Worm (Caenorhabditis elegans): ENCODE data around the gene dyf-11.

dyf-11 gene

ce11 chrX:772184-772583, 8.6 kb downstream of the dyf-11 start, which contains the start of gene T04G9.4:
Gene T04G9.4 (plus strand): TSS chrX:772476.
- TF ChIP-seq zim-3 (tag; optimal IDR thresholded peaks at IDR 0.05) = no peak
- no peak for TF ChIP-seq snpc-1.1 (tag; optimal IDR thresholded peaks at IDR 0.05; ENCODE audit: insufficient read depth)
- TF ChIP-seq T07F8.4 (tag; optimal IDR thresholded peaks at IDR 0.05) = no peak
- no peak for TF ChIP-seq egl-44 (GFP tag; IDR thresholded peaks at IDR 0.05)
- no peak for TF ChIP-seq C17E4.6 (GFP tag; IDR thresholded peaks at IDR 0.05)
- TF ChIP-seq mel-28 (tag; optimal IDR thresholded peaks at IDR 0.05; ENCODE audit: borderline replicate concordance) = no peak
- TF ChIP-seq F57A8.1 (GFP tag; optimal IDR thresholded peaks at IDR 0.05) = no peak
- no peak for TF ChIP-seq ceh-58 (GFP tag; IDR thresholded peaks at IDR 0.05)
- no peak for TF ChIP-seq mxl-1 (tag; optimal IDR thresholded peaks at IDR 0.05)
- no peak for TF ChIP-seq Y79H2A.3 (GFP tag; conservative IDR thresholded peaks at IDR 0.05)
- no peak for TF ChIP-seq tbx-9 (tag; optimal IDR thresholded peaks at IDR 0.05; ENCODE audit: borderline replicate concordance)

- no peak for TF ChIP-seq let-607 (tag; optimal IDR thresholded peaks at IDR 0.05)
- no peak for TF ChIP-seq snpc-1.1 (tag; optimal IDR thresholded peaks at IDR 0.05; ENCODE audit: insufficient read depth)
- no peak for TF ChIP-seq atf-7 (tag; optimal IDR thresholded peaks at IDR 0.05)
- TF ChIP-seq ceh-27 (GFP tag; optimal IDR thresholded peaks at IDR 0.05) = no peak
Measured at ce11 chrX:777421-777820, 13.9 kb downstream of the dyf-11 start, which contains the start of gene nas-15. Gene nas-15 (plus strand): TSS chrX:777721.

ce11 chrX:779259-779658, 15.7 kb downstream of the dyf-11 start:
- TF ChIP-seq lin-26 (GFP tag; IDR thresholded peaks at IDR 0.05) = no peak

- TF ChIP-seq cebp-1 (GFP tag; IDR thresholded peaks at IDR 0.05) = no peak
- no peak for TF ChIP-seq cebp-1 (tag; optimal IDR thresholded peaks at IDR 0.05)
- TF ChIP-seq F22D6.2 (tag; optimal IDR thresholded peaks at IDR 0.05) = no peak
- no peak for TF ChIP-seq T26A5.8 (tag; optimal IDR thresholded peaks at IDR 0.05)
- no peak for TF ChIP-seq hrde-1 (tag; optimal IDR thresholded peaks at IDR 0.05; ENCODE audit: borderline replicate concordance)
- no peak for TF ChIP-seq attf-5 (GFP tag; optimal IDR thresholded peaks at IDR 0.05)
- TF ChIP-seq somi-1 (GFP tag; optimal IDR thresholded peaks at IDR 0.05) = no peak
- TF ChIP-seq mes-4 (tag; optimal IDR thresholded peaks at IDR 0.05) = no peak
- TF ChIP-seq nhr-179 (tag; optimal IDR thresholded peaks at IDR 0.05) = no peak
- TF ChIP-seq efl-1 (GFP tag; optimal IDR thresholded peaks at IDR 0.05) = no peak
- TF ChIP-seq lin-35 (GFP tag; optimal IDR thresholded peaks at IDR 0.05) = no peak
- no peak for TF ChIP-seq ztf-26 (tag; optimal IDR thresholded peaks at IDR 0.05)
- no peak for TF ChIP-seq B0019.2 (GFP tag; conservative IDR thresholded peaks at IDR 0.05)
- no peak for TF ChIP-seq sea-2 (GFP tag; IDR thresholded peaks at IDR 0.05)
- no peak for TF ChIP-seq lir-1 (GFP tag; conservative IDR thresholded peaks at IDR 0.05)
- no peak for TF ChIP-seq F52B5.7 (tag; optimal IDR thresholded peaks at IDR 0.05)
Measured at ce11 chrX:780027-780426, 16.5 kb downstream of the dyf-11 start.

- no peak for TF ChIP-seq ceh-58 (GFP tag; IDR thresholded peaks at IDR 0.05)
- TF ChIP-seq F33H1.4 (GFP tag; IDR thresholded peaks at IDR 0.05) = no peak
- TF ChIP-seq snpc-1.3 (tag; optimal IDR thresholded peaks at IDR 0.05; ENCODE audit: insufficient read depth) = no peak
- TF ChIP-seq K11D2.4 (GFP tag; IDR thresholded peaks at IDR 0.05) = no peak
- TF ChIP-seq aptf-3 (GFP tag; IDR thresholded peaks at IDR 0.05) = no peak
- TF ChIP-seq ztf-22 (GFP tag; optimal IDR thresholded peaks at IDR 0.05) = no peak
- TF ChIP-seq ceh-79 (tag; optimal IDR thresholded peaks at IDR 0.05) = no peak
- TF ChIP-seq snpc-4 (GFP tag; optimal IDR thresholded peaks at IDR 0.05) = no peak
- no peak for TF ChIP-seq snpc-4 (tag; optimal IDR thresholded peaks at IDR 0.05)
- no peak for TF ChIP-seq F10E7.11 (tag; optimal IDR thresholded peaks at IDR 0.05)
- no peak for TF ChIP-seq T26A5.8 (tag; optimal IDR thresholded peaks at IDR 0.05)
- no peak for TF ChIP-seq ztf-6 (GFP tag; IDR thresholded peaks at IDR 0.05)
- no peak for TF ChIP-seq Y67H2A.10 (GFP tag; conservative IDR thresholded peaks at IDR 0.05)
- no peak for TF ChIP-seq D2030.7 (GFP tag; IDR thresholded peaks at IDR 0.05)
- TF ChIP-seq ceh-100 (GFP tag; IDR thresholded peaks at IDR 0.05) = no peak
Measured at ce11 chrX:784853-785252, 21.3 kb downstream of the dyf-11 start, which contains the start of gene T04G9.6. Gene T04G9.6 (minus strand): TSS chrX:784953.

Data from whole organism, young adult.